Fruit fly (Drosophila melanogaster): ENCODE data around the gene Tango5.

Gene Tango5

DNA sequence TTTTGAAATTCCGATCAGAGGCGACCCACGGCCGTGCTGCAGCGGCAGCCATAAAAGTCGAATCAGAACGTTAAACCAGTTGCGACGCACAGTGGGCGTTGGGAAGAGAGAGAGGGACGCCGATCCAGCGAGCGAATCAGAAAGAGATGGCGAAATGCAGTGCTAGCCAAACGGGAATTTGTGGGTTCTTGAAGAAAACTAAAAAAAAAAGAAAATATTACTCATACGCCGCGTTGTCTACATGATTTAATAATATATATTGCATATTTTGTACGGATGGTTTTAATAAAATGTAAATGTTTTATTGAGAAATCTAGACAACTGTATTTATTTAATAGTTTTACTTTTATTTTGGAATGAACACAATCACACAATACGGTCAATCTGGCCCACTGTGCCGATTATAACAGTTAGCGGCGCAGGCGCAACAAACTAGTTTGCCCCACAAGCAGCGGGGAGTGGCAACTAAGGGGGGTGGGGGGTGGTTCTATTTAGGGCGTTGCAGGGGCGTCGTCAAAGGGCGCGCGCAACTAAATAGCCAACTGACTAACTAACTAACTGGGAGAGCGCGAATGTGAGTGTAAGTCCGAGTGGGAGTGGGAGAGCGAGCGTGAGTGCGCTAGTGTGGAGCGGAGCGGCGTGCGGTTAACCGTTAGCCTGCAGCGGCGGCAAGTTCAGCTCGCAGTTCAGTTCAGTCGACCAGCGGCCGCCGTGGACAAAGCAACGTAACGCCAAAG is 7.8 kb upstream of the Tango5 start, which contains the start of gene CG15211 (continued):
- TF ChIP-seq Jra (GFP tag; optimal IDR thresholded peaks at IDR 0.05) (no peak), Vsx2 (GFP tag; optimal IDR thresholded peaks at IDR 0.05; ENCODE audit: partially characterized antibody) (no peak), psq (GFP tag; optimal IDR thresholded peaks at IDR 0.05) (peak; percentile 49), lola (GFP tag; optimal IDR thresholded peaks at IDR 0.05) (no peak), dmrt93B (GFP tag; optimal IDR thresholded peaks at IDR 0.05) (peak; percentile 17), dsf (GFP tag; optimal IDR thresholded peaks at IDR 0.05; ENCODE audit: borderline replicate concordance) (no peak), CrebA (GFP tag; optimal IDR thresholded peaks at IDR 0.05; ENCODE audit: borderline replicate concordance) (no peak), sage (GFP tag; optimal IDR thresholded peaks at IDR 0.05) (no peak)

DNA sequence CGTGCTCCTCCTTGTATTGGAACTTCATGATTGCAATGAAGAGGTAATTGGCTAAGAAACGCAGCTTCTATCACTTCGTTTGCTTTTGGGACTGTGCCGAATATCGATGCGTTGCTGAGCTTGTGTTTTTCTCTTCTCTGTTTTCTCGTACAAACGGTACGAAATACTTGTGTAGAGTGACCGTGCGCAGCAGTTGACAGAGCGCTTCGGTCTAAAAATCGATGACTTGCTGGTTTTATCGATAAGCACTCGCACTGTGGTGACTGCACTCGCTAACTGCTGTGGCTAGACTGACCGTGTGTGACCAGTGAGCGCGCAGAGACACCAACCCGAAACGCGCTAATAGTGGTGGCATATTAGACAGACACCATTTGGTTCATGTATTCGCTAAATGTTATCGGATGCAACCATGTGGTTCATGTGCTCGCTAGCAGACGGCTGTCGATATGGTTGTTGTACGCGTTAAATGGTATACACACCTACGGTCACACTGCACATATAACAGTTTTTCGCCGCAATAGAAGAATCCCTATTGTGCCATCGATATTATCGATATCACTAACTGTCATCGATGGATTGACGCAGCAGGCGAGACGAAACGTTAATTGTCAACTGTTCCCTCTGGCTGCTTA is 3.9 kb upstream of the Tango5 start, which contains the start of the genes Atg8a and BTBD9:
Gene Atg8a (minus strand): TSS at position 296 of the 632 bp plus-strand sequence.
Gene BTBD9 (plus strand): TSS at position 495 of the 632 bp plus-strand sequence.
- TF ChIP-seq Sp1 (GFP tag; optimal IDR thresholded peaks at IDR 0.05) (no peak), Hnf4 (GFP tag; optimal IDR thresholded peaks at IDR 0.05) (no peak), fru (GFP tag; optimal IDR thresholded peaks at IDR 0.05) (peak; percentile 35), dmrt93B (GFP tag; optimal IDR thresholded peaks at IDR 0.05) (no peak), Rel (GFP tag; optimal IDR thresholded peaks at IDR 0.05) (no peak), Rel (tag; optimal IDR thresholded peaks at IDR 0.05) (peak; percentile 19), Hr83 (GFP tag; optimal IDR thresholded peaks at IDR 0.05; ENCODE audit: poor library complexity, severe bottlenecking) (peak; percentile 45), br (GFP tag; optimal IDR thresholded peaks at IDR 0.05) (peak; percentile 13), OdsH (GFP tag; optimal IDR thresholded peaks at IDR 0.05) (peak; percentile 12), Myc (optimal IDR thresholded peaks at IDR 0.05) (peak; percentile 64), CG9705 (GFP tag; optimal IDR thresholded peaks at IDR 0.05) (no peak), foxo (GFP tag; optimal IDR thresholded peaks at IDR 0.05) (peak in 1 of 2 experiments; percentile 0), pan (optimal IDR thresholded peaks at IDR 0.05) (no peak), h (GFP tag; optimal IDR thresholded peaks at IDR 0.05) (peak; percentile 23), sage (GFP tag; optimal IDR thresholded peaks at IDR 0.05) (no peak), rgr (GFP tag; optimal IDR thresholded peaks at IDR 0.05) (peak; percentile 28), sv (GFP tag; optimal IDR thresholded peaks at IDR 0.05) (peak; percentile 15)

DNA sequence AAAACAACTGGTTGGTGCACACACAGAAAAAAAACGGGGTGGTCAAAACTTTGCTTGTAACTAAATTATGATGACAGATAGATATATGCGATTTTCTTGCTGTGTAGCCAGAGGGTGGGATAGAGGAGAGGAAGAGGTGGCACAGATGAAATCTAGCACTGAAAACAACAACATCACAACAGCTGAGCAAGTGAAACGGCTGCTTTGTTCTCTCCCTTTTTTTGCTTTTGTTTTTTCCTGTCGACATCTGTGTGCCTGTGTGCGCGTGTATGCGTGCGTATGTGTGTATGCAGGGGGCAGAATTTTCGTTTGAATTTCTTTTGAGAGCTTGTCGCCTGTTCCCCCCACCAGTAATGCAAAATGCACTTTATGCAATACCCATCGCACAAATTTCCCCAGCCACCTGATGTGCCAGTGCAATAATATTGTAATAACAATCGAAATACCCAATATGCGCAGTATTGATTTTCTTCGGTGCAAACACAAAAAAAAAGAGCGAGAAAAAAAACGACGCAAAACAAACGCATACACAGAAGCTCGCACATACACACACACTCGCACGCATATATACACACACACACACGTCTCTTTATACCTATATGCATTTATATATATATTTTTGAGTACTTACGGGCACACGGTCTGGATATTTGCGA is 3.3 kb upstream of the Tango5 start:
- no peak for TF ChIP-seq dl (GFP tag; optimal IDR thresholded peaks at IDR 0.05; ENCODE audit: insufficient read depth in 1 of 2, partially characterized antibody in 2 of 2)
- TF ChIP-seq sv (GFP tag; optimal IDR thresholded peaks at IDR 0.05), result peak; percentile 51
- TF ChIP-seq br (GFP tag; optimal IDR thresholded peaks at IDR 0.05), result peak; percentile 66
- no peak for TF ChIP-seq tai (GFP tag; optimal IDR thresholded peaks at IDR 0.05)
- TF ChIP-seq Hr78 (GFP tag; optimal IDR thresholded peaks at IDR 0.05), result no peak
- no peak for TF ChIP-seq Myc (optimal IDR thresholded peaks at IDR 0.05)
- peak; percentile 5 for TF ChIP-seq CG32264 (GFP tag; optimal IDR thresholded peaks at IDR 0.05)
- peak; percentile 38 for TF ChIP-seq Hnf4 (GFP tag; optimal IDR thresholded peaks at IDR 0.05)
- TF ChIP-seq dmrt93B (GFP tag; optimal IDR thresholded peaks at IDR 0.05), result peak; percentile 14
- TF ChIP-seq Vsx2 (GFP tag; optimal IDR thresholded peaks at IDR 0.05; ENCODE audit: partially characterized antibody), result no peak
- TF ChIP-seq Sp1 (GFP tag; optimal IDR thresholded peaks at IDR 0.05), result peak; percentile 35
- TF ChIP-seq h (GFP tag; optimal IDR thresholded peaks at IDR 0.05), result peak; percentile 68
- TF ChIP-seq HLH106 (tag; optimal IDR thresholded peaks at IDR 0.05), result peak; percentile 58
- TF ChIP-seq psq (GFP tag; optimal IDR thresholded peaks at IDR 0.05), result peak; percentile 40
- no peak for TF ChIP-seq Jra (GFP tag; optimal IDR thresholded peaks at IDR 0.05)
- no peak for TF ChIP-seq sage (GFP tag; optimal IDR thresholded peaks at IDR 0.05)
- peak; percentile 14 for TF ChIP-seq brk (GFP tag; optimal IDR thresholded peaks at IDR 0.05)
- TF ChIP-seq dsf (GFP tag; optimal IDR thresholded peaks at IDR 0.05; ENCODE audit: borderline replicate concordance), result no peak
- TF ChIP-seq jim (GFP tag; optimal IDR thresholded peaks at IDR 0.05), result no peak
- TF ChIP-seq ey (GFP tag; optimal IDR thresholded peaks at IDR 0.05), result peak; percentile 68
- TF ChIP-seq fru (GFP tag; optimal IDR thresholded peaks at IDR 0.05), result peak; percentile 68
- no peak for TF ChIP-seq lola (GFP tag; optimal IDR thresholded peaks at IDR 0.05)
- peak; percentile 50 for TF ChIP-seq woc (GFP tag; optimal IDR thresholded peaks at IDR 0.05)
- TF ChIP-seq pan (optimal IDR thresholded peaks at IDR 0.05), result no peak
- no peak for TF ChIP-seq Rel (GFP tag; optimal IDR thresholded peaks at IDR 0.05)
- peak; percentile 45 for TF ChIP-seq Rel (tag; optimal IDR thresholded peaks at IDR 0.05)
- TF ChIP-seq Hr83 (GFP tag; optimal IDR thresholded peaks at IDR 0.05; ENCODE audit: poor library complexity, severe bottlenecking), result peak; percentile 28
- TF ChIP-seq N (GFP tag; optimal IDR thresholded peaks at IDR 0.05), result peak; percentile 72
- TF ChIP-seq Abd-B (GFP tag; optimal IDR thresholded peaks at IDR 0.05), result no peak
- no peak for TF ChIP-seq CG9705 (GFP tag; optimal IDR thresholded peaks at IDR 0.05)
- no peak for TF ChIP-seq Mio (GFP tag; optimal IDR thresholded peaks at IDR 0.05)
- TF ChIP-seq OdsH (GFP tag; optimal IDR thresholded peaks at IDR 0.05), result peak; percentile 32
- TF ChIP-seq Dif (GFP tag; optimal IDR thresholded peaks at IDR 0.05; ENCODE audit: partially characterized antibody), result no peak
- TF ChIP-seq Dfd (GFP tag; optimal IDR thresholded peaks at IDR 0.05), result no peak
- no peak for TF ChIP-seq usp (GFP tag; optimal IDR thresholded peaks at IDR 0.05)
- peak; percentile 58 for TF ChIP-seq rgr (GFP tag; optimal IDR thresholded peaks at IDR 0.05)
- TF ChIP-seq foxo (GFP tag; optimal IDR thresholded peaks at IDR 0.05), result peak in 1 of 2 experiments; percentile 54
- no peak for TF ChIP-seq GATAd (GFP tag; optimal IDR thresholded peaks at IDR 0.05)
- no peak for TF ChIP-seq CrebA (GFP tag; optimal IDR thresholded peaks at IDR 0.05; ENCODE audit: borderline replicate concordance)

Measured in whole organism, wandering third instar larva.